Worm (Caenorhabditis elegans): ENCODE data around the gene T16A1.10.
"Not testable (repeated sequence)": the region's sequence is repeated elsewhere in the genome, so short reads cannot be mapped to it uniquely, and the experiment has no call there.

- not testable (repeated sequence) for TF ChIP-seq flt-1 (GFP tag; IDR thresholded peaks at IDR 0.05); tab-1 (GFP tag; IDR thresholded peaks at IDR 0.05); med-1 (GFP tag; optimal IDR thresholded peaks at IDR 0.05; ENCODE audit: insufficient read depth); klf-2 (GFP tag; conservative IDR thresholded peaks at IDR 0.05)
These were observed 24.4 kb downstream of the T16A1.10 start, which contains the start of gene F07E5.12 for ce11 chrII:2067451-2068021.

Measured in whole organism, midembryonic.